Fruit fly (Drosophila melanogaster) whole organism, embryonic: Measurements from ENCODE around the gene IntS9.

Experiments used
- Ada2b ChIP-seq: fragments of 200-800 bp; sonication (Bioruptor generic); IDR thresholded peaks from 2 replicates; pipeline ENCODE4 v1.3.6; 2022; ENCODE audit warnings: missing biosample characterization, missing genetic modification characterization
- Atf3 ChIP-seq: fragments of 200-800 bp; sonication (Bioruptor generic); optimal IDR thresholded peaks from 3 replicates; lab custom pipeline; 2016; ENCODE audit warnings: missing biosample characterization, missing genetic modification characterization
- BEAF-32 ChIP-seq: fragments of 200-800 bp; sonication (Bioruptor generic); optimal IDR thresholded peaks from 3 replicates; lab custom pipeline; 2017; ENCODE audit warnings: missing biosample characterization, missing genetic modification characterization, mild to moderate bottlenecking, moderate library complexity, missing genetic modification reagents
- Bteb2 ChIP-seq: fragments of 200-800 bp; sonication (Bioruptor generic); optimal IDR thresholded peaks from 2 replicates; lab custom pipeline; 2016; ENCODE audit warnings: missing biosample characterization, missing genetic modification characterization
- CG10543 ChIP-seq: fragments of 200-800 bp; sonication (Bioruptor generic); optimal IDR thresholded peaks from 3 replicates; lab custom pipeline; 2017; ENCODE audit warnings: missing biosample characterization, mild to moderate bottlenecking, missing genetic modification characterization, moderate library complexity
- CG13624 ChIP-seq: fragments of 200-800 bp; sonication (Bioruptor generic); optimal IDR thresholded peaks from 2 replicates; lab custom pipeline; 2016; ENCODE audit warnings: missing biosample characterization, missing genetic modification characterization
- CG14441 ChIP-seq: fragments of 200-800 bp; sonication (Bioruptor generic); IDR thresholded peaks from 2 replicates; pipeline ENCODE4 v1.3.6; 2022; ENCODE audit warnings: missing biosample characterization, missing genetic modification characterization
- CG15696 ChIP-seq: fragments of 200-800 bp; sonication (Bioruptor generic); optimal IDR thresholded peaks from 2 replicates; lab custom pipeline; 2019; ENCODE audit warnings: missing biosample characterization, mild to moderate bottlenecking, missing genetic modification characterization, moderate library complexity
- CG1832 ChIP-seq: fragments of 200-800 bp; sonication (Bioruptor generic); optimal IDR thresholded peaks from 2 replicates; lab custom pipeline; 2017; ENCODE audit warnings: missing biosample characterization, mild to moderate bottlenecking, missing genetic modification characterization, inconsistent platforms
- CG18476 ChIP-seq: fragments of 200-800 bp; sonication (Bioruptor generic); optimal IDR thresholded peaks from 2 replicates; lab custom pipeline; 2016; ENCODE audit warnings: missing biosample characterization, mild to moderate bottlenecking, missing genetic modification characterization
- CG2712 ChIP-seq: fragments of 200-800 bp; optimal IDR thresholded peaks from 3 replicates; lab custom pipeline; 2019; ENCODE audit warnings: missing biosample characterization, mild to moderate bottlenecking, missing genetic modification characterization, moderate library complexity
- CG30403 ChIP-seq: fragments of 200-800 bp; sonication (Bioruptor generic); optimal IDR thresholded peaks from 3 replicates; lab custom pipeline; 2016; ENCODE audit warnings: missing biosample characterization, missing genetic modification characterization
- CG3995 ChIP-seq: fragments of 200-800 bp; sonication (Bioruptor generic); optimal IDR thresholded peaks from 3 replicates; lab custom pipeline; 2016; ENCODE audit warnings: missing biosample characterization, missing genetic modification characterization
- CG4282 ChIP-seq: fragments of 200-800 bp; sonication (Bioruptor generic); optimal IDR thresholded peaks from 2 replicates; lab custom pipeline; 2016; ENCODE audit warnings: missing biosample characterization, missing genetic modification characterization
- CG6813 ChIP-seq: fragments of 200-800 bp; sonication (Bioruptor generic); optimal IDR thresholded peaks from 2 replicates; lab custom pipeline; 2017; ENCODE audit warnings: missing biosample characterization, missing genetic modification characterization, mild to moderate bottlenecking, moderate library complexity, missing genetic modification reagents
- CG7372 ChIP-seq: fragments of 200-800 bp; sonication (Bioruptor generic); IDR thresholded peaks from 2 replicates; pipeline ENCODE4 v1.3.6; 2022; ENCODE audit warnings: missing biosample characterization, missing genetic modification characterization
- CG7839 ChIP-seq: fragments of 200-800 bp; sonication (Bioruptor generic); optimal IDR thresholded peaks from 3 replicates; lab custom pipeline; 2018; ENCODE audit warnings: missing biosample characterization, mild to moderate bottlenecking, missing genetic modification characterization, moderate library complexity
- CG7963 ChIP-seq: fragments of 200-800 bp; sonication (Bioruptor generic); IDR thresholded peaks from 3 replicates; pipeline ENCODE4 v1.3.6; 2022; ENCODE audit warnings: missing biosample characterization, missing genetic modification characterization; ENCODE audit not compliant: partially characterized antibody
- CG9609 ChIP-seq: fragments of 200-800 bp; sonication (Bioruptor generic); optimal IDR thresholded peaks from 3 replicates; lab custom pipeline; 2016; ENCODE audit warnings: missing biosample characterization, missing genetic modification characterization
- Dad ChIP-seq: fragments of 200-800 bp; sonication (Bioruptor generic); optimal IDR thresholded peaks from 3 replicates; lab custom pipeline; 2016; ENCODE audit warnings: missing biosample characterization, missing genetic modification characterization
- Dref ChIP-seq: fragments of 200-800 bp; sonication (Bioruptor generic); IDR thresholded peaks from 2 replicates; pipeline ENCODE4 v1.3.6; 2022; ENCODE audit warnings: missing biosample characterization, missing genetic modification characterization
- Drgx ChIP-seq: fragments of 200-800 bp; sonication (Bioruptor generic); IDR thresholded peaks from 2 replicates; pipeline ENCODE4 v1.3.6; 2022; ENCODE audit warnings: missing biosample characterization, missing genetic modification characterization
- E2f2 ChIP-seq: fragments of 200-800 bp; sonication (Bioruptor generic); IDR thresholded peaks from 2 replicates; pipeline ENCODE4 v1.3.6; 2022; ENCODE audit warnings: missing biosample characterization, missing genetic modification characterization
- Fer3 ChIP-seq: fragments of 200-800 bp; sonication (Bioruptor generic); optimal IDR thresholded peaks from 2 replicates; lab custom pipeline; 2018; ENCODE audit warnings: missing biosample characterization, mild to moderate bottlenecking, missing genetic modification characterization, moderate library complexity
- H15 ChIP-seq: fragments of 200-800 bp; sonication (Bioruptor generic); IDR thresholded peaks from 3 replicates; pipeline ENCODE4 v1.3.6; 2022; ENCODE audit warnings: missing biosample characterization, missing genetic modification characterization
- H2.0 ChIP-seq: fragments of 200-800 bp; sonication (Bioruptor generic); IDR thresholded peaks from 2 replicates; pipeline ENCODE4 v1.3.6; 2022; ENCODE audit warnings: missing biosample characterization, missing genetic modification characterization
- Hmx ChIP-seq: fragments of 200-800 bp; sonication (Bioruptor generic); optimal IDR thresholded peaks from 2 replicates; lab custom pipeline; 2016; ENCODE audit warnings: missing biosample characterization, missing genetic modification characterization
- Hr51 ChIP-seq, 2 experiments: fragments of 200-800 bp; sonication (Bioruptor generic); optimal IDR thresholded peaks; 2 replicates in 1 of 2; 3 replicates in 1 of 2; lab custom pipeline; 2016 to 2018; ENCODE audit warnings: missing biosample characterization in 2 of 2, missing genetic modification characterization in 2 of 2, mild to moderate bottlenecking in 1 of 2, moderate library complexity in 1 of 2
- PHDP ChIP-seq: fragments of 200-800 bp; sonication (Bioruptor generic); optimal IDR thresholded peaks from 3 replicates; lab custom pipeline; 2018; ENCODE audit warnings: missing biosample characterization, mild to moderate bottlenecking, missing genetic modification characterization, moderate library complexity
- Pdp1 ChIP-seq, 2 experiments: fragments of 200-800 bp; sonication (Bioruptor generic); optimal IDR thresholded peaks; 3 replicates each; lab custom pipeline; 2016; ENCODE audit warnings: missing biosample characterization in 2 of 2, missing genetic modification characterization in 2 of 2, mild to moderate bottlenecking in 1 of 2, moderate library complexity in 1 of 2
- Rx ChIP-seq: fragments of 200-800 bp; sonication (Bioruptor generic); IDR thresholded peaks from 2 replicates; pipeline ENCODE4 v1.3.6; 2022; ENCODE audit warnings: missing biosample characterization, missing genetic modification characterization
- Tbp ChIP-seq: fragments of >200 bp; optimal IDR thresholded peaks from 2 replicates; lab custom pipeline; 2018; ENCODE audit warnings: missing biosample characterization, missing genetic modification characterization
- bigmax ChIP-seq: fragments of 200-800 bp; sonication (Bioruptor generic); optimal IDR thresholded peaks from 2 replicates; lab custom pipeline; 2018; ENCODE audit warnings: missing biosample characterization, mild to moderate bottlenecking, missing genetic modification characterization
- caup ChIP-seq: fragments of 200-800 bp; sonication (Bioruptor generic); optimal IDR thresholded peaks from 3 replicates; lab custom pipeline; 2017; ENCODE audit warnings: missing biosample characterization, mild to moderate bottlenecking, missing genetic modification characterization, moderate library complexity; ENCODE audit not compliant: severe bottlenecking
- chif ChIP-seq, 2 experiments: fragments of 200-800 bp; sonication (Bioruptor generic); optimal IDR thresholded peaks; 3 replicates each; lab custom pipeline; 2016; ENCODE audit warnings: missing biosample characterization in 2 of 2, missing genetic modification characterization in 2 of 2
- croc ChIP-seq: fragments of 200-800 bp; sonication (Bioruptor generic); conservative IDR thresholded peaks from 3 replicates; pipeline ENCODE4 v1.3.6; 2022; ENCODE audit warnings: missing biosample characterization, missing genetic modification characterization
- crol ChIP-seq: fragments of 200-800 bp; sonication (Bioruptor generic); IDR thresholded peaks from 2 replicates; pipeline ENCODE4 v1.3.6; 2022; ENCODE audit warnings: missing biosample characterization, missing genetic modification characterization
- gcm2 ChIP-seq: fragments of 200-800 bp; sonication (Bioruptor generic); optimal IDR thresholded peaks from 2 replicates; lab custom pipeline; 2016; ENCODE audit warnings: missing biosample characterization, missing genetic modification characterization
- gsb-n ChIP-seq: fragments of 200-800 bp; sonication (Bioruptor generic); optimal IDR thresholded peaks from 3 replicates; lab custom pipeline; 2018; ENCODE audit warnings: missing biosample characterization, mild to moderate bottlenecking, missing genetic modification characterization
- ham ChIP-seq: fragments of 200-800 bp; sonication (Bioruptor generic); IDR thresholded peaks from 2 replicates; pipeline ENCODE4 v1.3.6; 2022; ENCODE audit warnings: missing biosample characterization, missing genetic modification characterization
- her ChIP-seq: fragments of 200-800 bp; sonication (Bioruptor generic); optimal IDR thresholded peaks from 2 replicates; lab custom pipeline; 2016; ENCODE audit warnings: missing biosample characterization, missing genetic modification characterization
- jumu ChIP-seq: fragments of 200-800 bp; sonication (Bioruptor generic); optimal IDR thresholded peaks from 3 replicates; lab custom pipeline; 2016; ENCODE audit warnings: missing biosample characterization, missing genetic modification characterization
- kay ChIP-seq: fragments of 200-800 bp; sonication (Bioruptor generic); optimal IDR thresholded peaks from 2 replicates; lab custom pipeline; 2016; ENCODE audit warnings: missing biosample characterization, missing genetic modification characterization
- knrl ChIP-seq: fragments of 200-800 bp; sonication (Bioruptor generic); IDR thresholded peaks from 3 replicates; pipeline ENCODE4 v1.3.6; 2022; ENCODE audit warnings: missing biosample characterization, missing genetic modification characterization; ENCODE audit not compliant: partially characterized antibody
- psq ChIP-seq: fragments of 200-800 bp; sonication (Bioruptor generic); optimal IDR thresholded peaks from 2 replicates; lab custom pipeline; 2017; ENCODE audit warnings: missing biosample characterization, missing genetic modification characterization
- schlank ChIP-seq: fragments of 200-800 bp; sonication (Bioruptor generic); optimal IDR thresholded peaks from 2 replicates; lab custom pipeline; 2018; ENCODE audit warnings: missing biosample characterization, mild to moderate bottlenecking, missing genetic modification characterization
- sim ChIP-seq: fragments of 200-800 bp; sonication (Bioruptor generic); IDR thresholded peaks from 2 replicates; pipeline ENCODE4 v1.3.6; 2022; ENCODE audit warnings: missing biosample characterization, missing genetic modification characterization
- usp ChIP-seq: fragments of >200 bp; optimal IDR thresholded peaks from 2 replicates; lab custom pipeline; 2017; ENCODE audit warnings: missing biosample characterization, missing genetic modification characterization
- vfl ChIP-seq: fragments of 200-800 bp; sonication (Bioruptor generic); optimal IDR thresholded peaks from 2 replicates; lab custom pipeline; 2016; ENCODE audit warnings: missing biosample characterization, missing genetic modification characterization
- wor ChIP-seq: fragments of 200-800 bp; sonication (Bioruptor generic); IDR thresholded peaks from 2 replicates; pipeline ENCODE4 v1.3.6; 2022; ENCODE audit warnings: missing biosample characterization, missing genetic modification characterization
- zen2 ChIP-seq: fragments of 200-800 bp; sonication (Bioruptor generic); IDR thresholded peaks from 3 replicates; pipeline ENCODE4 v1.3.6; 2022; ENCODE audit warnings: missing biosample characterization, missing genetic modification characterization; ENCODE audit not compliant: partially characterized antibody
- zfh2 ChIP-seq: fragments of 200-800 bp; sonication (Bioruptor generic); optimal IDR thresholded peaks from 2 replicates; lab custom pipeline; 2016; ENCODE audit warnings: missing biosample characterization, missing genetic modification characterization

The IntS9 gene

DNA sequence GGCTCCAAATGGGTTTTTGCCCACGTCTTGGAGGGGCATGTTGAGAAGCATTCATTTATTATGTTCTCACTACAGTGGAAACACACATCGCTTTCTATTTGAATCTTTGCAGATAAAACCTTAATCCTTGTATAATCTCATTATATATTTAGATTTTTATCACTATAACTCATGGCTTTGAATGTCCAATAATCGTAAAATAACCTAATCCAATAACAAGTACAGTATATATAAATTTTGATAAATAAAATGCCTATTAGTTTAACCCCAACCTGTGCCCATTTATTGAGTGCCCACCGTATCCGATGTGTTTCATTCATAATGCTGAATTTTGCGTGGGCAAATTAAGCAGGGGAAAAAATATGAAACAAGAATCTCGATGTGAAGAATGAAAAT, 41.1 kb upstream of the IntS9 start (continued):
- TF ChIP-seq wor (no peak), CG10543 (GFP tag; lab: Kevin White, UChicago) (peak; percentile 70), gcm2 (GFP tag; lab: Kevin White, UChicago) (no peak), CG15696 (tag; lab: Kevin White, UChicago) (no peak), Hmx (GFP tag; lab: Kevin White, UChicago) (no peak), ham (GFP tag; lab: Robert Waterston, UW) (no peak), usp (GFP tag; lab: Kevin White, UChicago) (no peak), PHDP (tag; lab: Kevin White, UChicago) (peak; percentile 56), Tbp (GFP tag; lab: Kevin White, UChicago) (no peak), knrl (GFP tag; lab: Robert Waterston, UW) (no peak), CG7963 (GFP tag; lab: Robert Waterston, UW) (no peak), CG2712 (tag; lab: Kevin White, UChicago) (peak; percentile 43), psq (GFP tag; lab: Kevin White, UChicago) (no peak), Ada2b (peak; percentile 31; the same call in 1 of the 2 replicates), Dref (GFP tag; lab: Robert Waterston, UW) (no peak), CG13624 (GFP tag; lab: Kevin White, UChicago) (peak; percentile 28), Drgx (GFP tag; lab: Robert Waterston, UW) (no peak), CG9609 (GFP tag; lab: Kevin White, UChicago) (no peak), vfl (GFP tag; lab: Kevin White, UChicago) (no peak), CG18476 (GFP tag; lab: Kevin White, UChicago) (peak; percentile 1), BEAF-32 (GFP tag; lab: Kevin White, UChicago) (no peak), Hr51 (GFP tag; optimal IDR thresholded peaks at IDR 0.05; lab: Kevin White, UChicago) (peak in 1 of 2 experiments; percentile 53), Rx (GFP tag; lab: Robert Waterston, UW) (no peak), sim (GFP tag; lab: Robert Waterston, UW) (no peak), bigmax (GFP tag; lab: Kevin White, UChicago) (no peak), Atf3 (GFP tag; lab: Kevin White, UChicago) (no peak), H15 (GFP tag; lab: Robert Waterston, UW) (no peak), CG30403 (GFP tag; lab: Kevin White, UChicago) (peak; percentile 44), CG7372 (0 out of 2 replicates have a peak, but pooled peaks have one; percentile 25), CG7839 (tag; lab: Kevin White, UChicago) (peak; percentile 64), schlank (tag; lab: Kevin White, UChicago) (no peak), H2.0 (GFP tag; lab: Robert Waterston, UW) (no peak), croc (GFP tag; lab: Robert Waterston, UW) (no peak), kay (peak; percentile 3), chif (GFP tag; optimal IDR thresholded peaks at IDR 0.05; lab: Kevin White, UChicago) (no peak), E2f2 (no peak), CG6813 (GFP tag; lab: Kevin White, UChicago) (no peak), CG1832 (GFP tag; lab: Kevin White, UChicago) (no peak), crol (GFP tag; lab: Robert Waterston, UW) (no peak), CG3995 (GFP tag; lab: Kevin White, UChicago) (no peak), CG4282 (GFP tag; lab: Kevin White, UChicago) (no peak), caup (GFP tag; lab: Kevin White, UChicago) (peak; percentile 37), gsb-n (tag; lab: Kevin White, UChicago) (no peak), Bteb2 (GFP tag; lab: Kevin White, UChicago) (no peak), zen2 (GFP tag; lab: Robert Waterston, UW) (no peak), CG14441 (GFP tag; lab: Robert Waterston, UW) (no peak), her (GFP tag; lab: Kevin White, UChicago) (no peak), zfh2 (GFP tag; lab: Kevin White, UChicago) (peak; percentile 9), Pdp1 (GFP tag; optimal IDR thresholded peaks at IDR 0.05; lab: Kevin White, UChicago) (peak in 1 of 2 experiments; percentile 19), Dad (GFP tag; lab: Kevin White, UChicago) (no peak), Fer3 (tag; lab: Kevin White, UChicago) (peak; percentile 71), jumu (GFP tag; lab: Kevin White, UChicago) (no peak)
